Worm (Caenorhabditis elegans) whole organism, L2 larva: ENCODE data around the gene F10B5.2.

Experiments
- C34F6.9 ChIP-seq: fragments of 150-350 bp; optimal IDR thresholded peaks from 2 replicates; lab custom pipeline; 2014; ENCODE audit warnings: missing biosample characterization, missing genetic modification characterization
- F13H6.1 ChIP-seq: sonication (generic microtip); optimal IDR thresholded peaks from 2 replicates; lab custom pipeline; 2016; ENCODE audit warnings: missing genetic modification characterization, missing compliant biosample characterization
- R02D3.7 ChIP-seq: fragments of 150-350 bp; optimal IDR thresholded peaks from 2 replicates; lab custom pipeline; 2014; ENCODE audit warnings: missing biosample characterization, missing genetic modification characterization
- Y55F3AM.14 ChIP-seq: fragments of 200-800 bp; sonication (Bioruptor generic); optimal IDR thresholded peaks from 2 replicates; lab custom pipeline; 2018; ENCODE audit warnings: mild to moderate bottlenecking, missing genetic modification characterization, missing compliant biosample characterization
- ZK546.5 ChIP-seq: sonication (generic microtip); optimal IDR thresholded peaks from 2 replicates; lab custom pipeline; 2017; ENCODE audit warnings: missing biosample characterization, missing genetic modification characterization
- alr-1 ChIP-seq: fragments of 150-350 bp; optimal IDR thresholded peaks from 2 replicates; lab custom pipeline; 2014; ENCODE audit warnings: missing biosample characterization, missing genetic modification characterization
- aly-2 ChIP-seq: fragments of 150-350 bp; optimal IDR thresholded peaks from 2 replicates; lab custom pipeline; 2014; ENCODE audit warnings: missing biosample characterization, missing genetic modification characterization
- ama-1 ChIP-seq: fragments of 150-350 bp; optimal IDR thresholded peaks from 2 replicates; lab custom pipeline; 2018; ENCODE audit warnings: inconsistent platforms
- blmp-1 ChIP-seq: sonication (generic microtip); optimal IDR thresholded peaks from 2 replicates; lab custom pipeline; 2017; ENCODE audit warnings: missing genetic modification characterization, mild to moderate bottlenecking, missing compliant biosample characterization, antibody characterized with exemption, moderate library complexity; ENCODE audit not compliant: insufficient read depth
- ceh-16 ChIP-seq: fragments of 150-350 bp; optimal IDR thresholded peaks from 2 replicates; lab custom pipeline; 2014; ENCODE audit warnings: missing biosample characterization, missing genetic modification characterization
- ceh-82 ChIP-seq: fragments of 150-350 bp; optimal IDR thresholded peaks from 2 replicates; lab custom pipeline; 2014; ENCODE audit warnings: missing biosample characterization, missing genetic modification characterization
- crh-2 ChIP-seq: sonication (generic microtip); optimal IDR thresholded peaks from 2 replicates; lab custom pipeline; 2017; ENCODE audit warnings: missing biosample characterization, missing genetic modification characterization
- dmd-4 ChIP-seq: sonication (generic microtip); optimal IDR thresholded peaks from 2 replicates; lab custom pipeline; 2017; ENCODE audit warnings: missing biosample characterization, missing genetic modification characterization
- egl-27 ChIP-seq: sonication (generic microtip); optimal IDR thresholded peaks from 3 replicates; lab custom pipeline; 2017; ENCODE audit warnings: missing biosample characterization, missing genetic modification reagents, missing genetic modification characterization
- elt-1 ChIP-seq: fragments of 150-350 bp; optimal IDR thresholded peaks from 2 replicates; lab custom pipeline; 2014; ENCODE audit warnings: missing biosample characterization, missing genetic modification characterization
- elt-3 ChIP-seq: sonication (generic microtip); optimal IDR thresholded peaks from 2 replicates; lab custom pipeline; 2017; ENCODE audit warnings: missing biosample characterization, missing genetic modification characterization
- fos-1 ChIP-seq: fragments of 150-350 bp; optimal IDR thresholded peaks from 2 replicates; lab custom pipeline; 2014; ENCODE audit warnings: missing biosample characterization, missing genetic modification characterization
- gmeb-1 ChIP-seq: fragments of 150-350 bp; optimal IDR thresholded peaks from 2 replicates; lab custom pipeline; 2014; ENCODE audit warnings: missing biosample characterization, missing genetic modification characterization
- lin-11 ChIP-seq: fragments of 150-350 bp; sonication (generic microtip); optimal IDR thresholded peaks from 2 replicates; lab custom pipeline; 2014; ENCODE audit warnings: missing biosample characterization, missing genetic modification characterization, inconsistent platforms, mixed read lengths
- lin-13 ChIP-seq: fragments of 150-350 bp; optimal IDR thresholded peaks from 2 replicates; lab custom pipeline; 2014; ENCODE audit warnings: missing biosample characterization, missing genetic modification reagents, missing genetic modification characterization
- lin-39 ChIP-seq: fragments of 150-350 bp; optimal IDR thresholded peaks from 2 replicates; lab custom pipeline; 2014; ENCODE audit warnings: missing biosample characterization, missing genetic modification reagents, missing genetic modification characterization
- lsy-2 ChIP-seq, 2 experiments: fragments of 150-350 bp in 1 of 2; sonication (generic microtip) in 1 of 2; optimal IDR thresholded peaks; 2 replicates each; lab custom pipeline; 2014 to 2017; ENCODE audit warnings: missing biosample characterization in 2 of 2, missing genetic modification characterization in 2 of 2
- mab-5 ChIP-seq: fragments of 150-350 bp; optimal IDR thresholded peaks from 2 replicates; lab custom pipeline; 2014; ENCODE audit warnings: missing biosample characterization, missing genetic modification characterization
- mbf-1 ChIP-seq: sonication (generic microtip); optimal IDR thresholded peaks from 2 replicates; lab custom pipeline; 2017; ENCODE audit warnings: missing biosample characterization, missing genetic modification characterization
- mdl-1 ChIP-seq, 2 experiments: fragments of 150-350 bp in 1 of 2; sonication (generic microtip) in 1 of 2; optimal IDR thresholded peaks; 2 replicates each; lab custom pipeline; 2017; ENCODE audit warnings: missing biosample characterization in 2 of 2, missing genetic modification characterization in 2 of 2
- nhr-10 ChIP-seq: sonication (generic microtip); optimal IDR thresholded peaks from 2 replicates; lab custom pipeline; 2017; ENCODE audit warnings: missing biosample characterization, missing genetic modification characterization
- nhr-11 ChIP-seq: fragments of 150-350 bp; optimal IDR thresholded peaks from 2 replicates; lab custom pipeline; 2014; ENCODE audit warnings: missing biosample characterization, missing genetic modification characterization
- nhr-12 ChIP-seq: fragments of 150-350 bp; optimal IDR thresholded peaks from 2 replicates; lab custom pipeline; 2014; ENCODE audit warnings: missing biosample characterization, missing genetic modification characterization
- nhr-129 ChIP-seq: fragments of 150-350 bp; optimal IDR thresholded peaks from 2 replicates; lab custom pipeline; 2014; ENCODE audit warnings: missing biosample characterization, missing genetic modification characterization
- nhr-21 ChIP-seq: fragments of 150-350 bp; optimal IDR thresholded peaks from 2 replicates; lab custom pipeline; 2014; ENCODE audit warnings: missing biosample characterization, missing genetic modification characterization
- nhr-23 ChIP-seq: fragments of 150-350 bp; optimal IDR thresholded peaks from 2 replicates; lab custom pipeline; 2014; ENCODE audit warnings: missing biosample characterization, missing genetic modification reagents, missing genetic modification characterization
- nhr-237 ChIP-seq: fragments of 150-350 bp; optimal IDR thresholded peaks from 2 replicates; lab custom pipeline; 2014; ENCODE audit warnings: missing biosample characterization, missing genetic modification characterization
- nhr-25 ChIP-seq: fragments of 150-350 bp; sonication (generic microtip); optimal IDR thresholded peaks from 3 replicates; lab custom pipeline; 2014; ENCODE audit warnings: missing biosample characterization, missing genetic modification characterization
- nhr-6 ChIP-seq: fragments of 150-350 bp; optimal IDR thresholded peaks from 2 replicates; lab custom pipeline; 2014; ENCODE audit warnings: missing biosample characterization, missing genetic modification characterization
- nhr-77 ChIP-seq: fragments of 150-350 bp; optimal IDR thresholded peaks from 2 replicates; lab custom pipeline; 2014; ENCODE audit warnings: missing biosample characterization, missing genetic modification characterization
- peb-1 ChIP-seq: fragments of 150-350 bp; optimal IDR thresholded peaks from 2 replicates; lab custom pipeline; 2014; ENCODE audit warnings: missing biosample characterization, missing genetic modification characterization
- sem-4 ChIP-seq: fragments of 150-350 bp; optimal IDR thresholded peaks from 2 replicates; lab custom pipeline; 2014; ENCODE audit warnings: missing biosample characterization, missing genetic modification reagents, missing genetic modification characterization
- skn-1 ChIP-seq: sonication (generic microtip); optimal IDR thresholded peaks from 2 replicates; lab custom pipeline; 2017; ENCODE audit warnings: missing biosample characterization, missing genetic modification characterization
- sma-3 ChIP-seq: sonication (generic microtip); optimal IDR thresholded peaks from 2 replicates; lab custom pipeline; 2016; ENCODE audit warnings: missing genetic modification reagents, missing genetic modification characterization, missing compliant biosample characterization
- sma-9 ChIP-seq, 2 experiments: fragments of 150-350 bp in 1 of 2; sonication (generic microtip) in 1 of 2; optimal IDR thresholded peaks; 2 replicates each; lab custom pipeline; 2014 to 2016; ENCODE audit warnings: missing genetic modification characterization in 2 of 2, mild to moderate bottlenecking in 1 of 2, missing biosample characterization in 1 of 2, missing compliant biosample characterization in 1 of 2, missing genetic modification reagents in 1 of 2, moderate library complexity in 1 of 2
- snpc-4 ChIP-seq: fragments of 150-350 bp; optimal IDR thresholded peaks from 2 replicates; lab custom pipeline; 2014; ENCODE audit warnings: missing biosample characterization, missing genetic modification characterization
- unc-39 ChIP-seq: fragments of 150-350 bp; optimal IDR thresholded peaks from 2 replicates; lab custom pipeline; 2014; ENCODE audit warnings: missing biosample characterization, missing genetic modification characterization
- unc-55 ChIP-seq: fragments of 150-350 bp; sonication (generic microtip); optimal IDR thresholded peaks from 3 replicates; lab custom pipeline; 2014; ENCODE audit warnings: missing biosample characterization, missing genetic modification reagents, missing genetic modification characterization
- unc-62 ChIP-seq: fragments of 150-350 bp; optimal IDR thresholded peaks from 2 replicates; lab custom pipeline; 2014; ENCODE audit warnings: missing biosample characterization, missing genetic modification reagents, missing genetic modification characterization
- zag-1 ChIP-seq: fragments of 150-350 bp; optimal IDR thresholded peaks from 2 replicates; lab custom pipeline; 2014; ENCODE audit warnings: missing biosample characterization, missing genetic modification characterization
- ztf-1 ChIP-seq: fragments of 200-800 bp; sonication (Bioruptor generic); conservative IDR thresholded peaks from 2 replicates; pipeline ENCODE4 v1.3.6; 2022; ENCODE audit warnings: missing genetic modification characterization, missing compliant biosample characterization
- ztf-11 ChIP-seq: sonication (generic microtip); optimal IDR thresholded peaks from 2 replicates; lab custom pipeline; 2017; ENCODE audit warnings: missing biosample characterization, missing genetic modification characterization
- ztf-4 ChIP-seq: fragments of 150-350 bp; optimal IDR thresholded peaks from 2 replicates; lab custom pipeline; 2014; ENCODE audit warnings: missing biosample characterization, missing genetic modification characterization

F10B5.2 gene

DNA sequence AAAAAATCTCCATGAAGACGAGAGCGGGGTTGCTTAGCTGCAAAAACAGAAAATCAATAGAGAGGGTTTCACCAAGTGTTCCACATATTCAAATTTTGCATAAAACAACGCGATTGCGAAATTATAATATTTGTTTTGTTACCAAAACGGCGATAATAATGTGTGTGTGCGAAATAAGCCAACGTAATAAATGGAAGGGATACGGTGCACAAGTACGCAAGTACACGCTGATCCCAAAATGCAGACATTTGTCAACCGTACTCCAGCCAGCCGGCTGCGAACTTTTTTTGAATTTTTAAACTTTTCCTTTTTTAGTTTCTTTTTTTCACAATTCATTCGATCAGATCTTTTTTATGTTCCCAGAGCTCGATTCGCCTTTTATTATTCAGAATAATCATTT, 19.7 kb upstream of the F10B5.2 start, which contains the start of gene ire-1:
TSS of gene ire-1 (minus strand) at position 44 of the 400 bp plus-strand sequence.
- TF ChIP-seq nhr-21 (no peak), ceh-82 (tag; lab: Kevin White, UChicago) (no peak), blmp-1 (tag; lab: Kevin White, UChicago) (peak; percentile 9), nhr-12 (tag; lab: Kevin White, UChicago) (no peak), ztf-4 (no peak), elt-3 (tag; lab: Kevin White, UChicago) (no peak), ama-1 (lab: Kevin White, UChicago) (no peak), skn-1 (no peak), nhr-23 (no peak), lin-39 (no peak), fos-1 (tag; lab: Kevin White, UChicago) (peak; percentile 64), egl-27 (tag; lab: Kevin White, UChicago) (no peak), sem-4 (no peak), snpc-4 (tag; lab: Kevin White, UChicago) (peak; percentile 40), C34F6.9 (tag; lab: Kevin White, UChicago) (peak; percentile 71), ztf-11 (tag; lab: Kevin White, UChicago) (no peak), R02D3.7 (no peak), ceh-16 (no peak), elt-1 (no peak), nhr-10 (no peak), alr-1 (no peak), sma-3 (GFP tag; lab: Kevin White, UChicago) (no peak), ZK546.5 (tag; lab: Kevin White, UChicago) (no peak), lsy-2 (tag; optimal IDR thresholded peaks at IDR 0.05; lab: Kevin White, UChicago) (peak; percentile 93 to 99), nhr-129 (peak; percentile 76), mdl-1 (tag; optimal IDR thresholded peaks at IDR 0.05; lab: Kevin White, UChicago) (no peak), nhr-11 (tag; lab: Kevin White, UChicago) (no peak), nhr-6 (no peak), sma-9 (GFP tag; optimal IDR thresholded peaks at IDR 0.05; lab: Kevin White, UChicago) (peak; percentile 49), sma-9 (tag; optimal IDR thresholded peaks at IDR 0.05; lab: Kevin White, UChicago) (no peak), gmeb-1 (peak; percentile 49), mab-5 (no peak), nhr-25 (no peak), nhr-237 (tag; lab: Kevin White, UChicago) (no peak), unc-55 (GFP tag; lab: Kevin White, UChicago) (peak; percentile 94), dmd-4 (tag; lab: Kevin White, UChicago) (no peak), zag-1 (tag; lab: Kevin White, UChicago) (no peak), lin-13 (peak; percentile 47), aly-2 (tag; lab: Kevin White, UChicago) (no peak), nhr-77 (no peak), mbf-1 (no peak), peb-1 (tag; lab: Kevin White, UChicago) (no peak), lin-11 (tag; lab: Kevin White, UChicago) (peak; percentile 69), unc-39 (no peak), crh-2 (tag; lab: Kevin White, UChicago) (peak; percentile 84), F13H6.1 (peak; percentile 32), ztf-1 (GFP tag; lab: Robert Waterston, UW) (no peak), unc-62 (GFP tag; lab: Kevin White, UChicago) (no peak), Y55F3AM.14 (GFP tag; lab: Kevin White, UChicago) (no peak)

DNA sequence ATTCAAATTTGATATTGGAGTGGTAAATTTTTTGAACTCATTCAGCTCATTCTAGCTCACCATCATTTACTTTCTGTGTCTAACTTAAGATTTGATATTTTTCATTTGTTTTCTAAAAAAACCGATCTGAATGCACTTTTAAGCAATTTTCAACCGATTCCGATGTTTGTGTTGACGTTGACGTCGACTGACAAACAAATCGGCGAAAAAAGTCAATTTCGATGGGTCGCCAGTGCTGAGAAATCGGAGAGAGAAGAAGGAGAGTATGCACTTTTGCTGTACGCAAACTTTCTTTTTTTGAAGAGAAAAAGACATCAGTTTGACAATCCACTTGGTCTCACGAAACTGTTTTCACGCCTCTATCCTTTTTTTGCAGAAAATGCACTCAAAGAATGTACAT, 19.1 kb upstream of the F10B5.2 start:
- TF ChIP-seq mab-5 = no peak
- TF ChIP-seq lin-39 = no peak
- TF ChIP-seq blmp-1 (tag; lab: Kevin White, UChicago) = peak; percentile 2
- peak; percentile 1 for TF ChIP-seq nhr-129
- TF ChIP-seq sma-9 (GFP tag; optimal IDR thresholded peaks at IDR 0.05; lab: Kevin White, UChicago) = peak; percentile 8
- TF ChIP-seq sma-9 (tag; optimal IDR thresholded peaks at IDR 0.05; lab: Kevin White, UChicago) = no peak
- TF ChIP-seq ztf-11 (tag; lab: Kevin White, UChicago) = no peak
- TF ChIP-seq peb-1 (tag; lab: Kevin White, UChicago) = no peak
- no peak for TF ChIP-seq mdl-1 (tag; optimal IDR thresholded peaks at IDR 0.05; lab: Kevin White, UChicago)
